Worm (Caenorhabditis elegans) whole organism, L1 larva: ENCODE data around the gene F44E7.7.

Experiments used
- C16A3.4 ChIP-seq: fragments of 150-350 bp; optimal IDR thresholded peaks from 2 replicates; lab custom pipeline; 2014; ENCODE audit warnings: missing biosample characterization, missing genetic modification characterization
- aha-1 ChIP-seq: fragments of 150-350 bp; optimal IDR thresholded peaks from 2 replicates; lab custom pipeline; 2014; ENCODE audit warnings: missing biosample characterization, missing genetic modification characterization
- blmp-1 ChIP-seq: fragments of 150-350 bp; optimal IDR thresholded peaks from 2 replicates; lab custom pipeline; 2014; ENCODE audit warnings: missing biosample characterization, missing genetic modification characterization
- ceh-82 ChIP-seq, 3 experiments: fragments of 150-350 bp in 1 of 3; sonication (generic microtip) in 2 of 3; optimal IDR thresholded peaks; 2 replicates each; lab custom pipeline; 2014 to 2017; ENCODE audit warnings: missing biosample characterization in 3 of 3, missing genetic modification characterization in 3 of 3
- ceh-88 ChIP-seq: fragments of 200-800 bp; sonication (Bioruptor generic); IDR thresholded peaks from 2 replicates; pipeline ENCODE4 v1.3.6; 2022; ENCODE audit warnings: missing genetic modification characterization, missing compliant biosample characterization
- dpl-1 ChIP-seq, 3 experiments: fragments of 150-350 bp in 2 of 3; sonication (generic microtip) in 1 of 3; optimal IDR thresholded peaks; 2 replicates each; lab custom pipeline; 2014 to 2017; ENCODE audit warnings: missing biosample characterization in 3 of 3, missing genetic modification characterization in 3 of 3, missing genetic modification reagents in 3 of 3
- dsc-1 ChIP-seq: sonication (generic microtip); optimal IDR thresholded peaks from 2 replicates; lab custom pipeline; 2016; ENCODE audit warnings: mild to moderate bottlenecking, missing genetic modification characterization, missing compliant biosample characterization
- efl-1 ChIP-seq, 4 experiments: fragments of 150-350 bp; optimal IDR thresholded peaks in 3 of 4; peaks in 1 of 4; 1 replicate in 1 of 4; 2 replicates in 3 of 4; lab custom pipeline; 2014; ENCODE audit warnings: missing biosample characterization in 2 of 4, missing genetic modification characterization in 2 of 4, missing genetic modification reagents in 2 of 4
- fkh-4 ChIP-seq: sonication (generic microtip); optimal IDR thresholded peaks from 2 replicates; lab custom pipeline; 2016; ENCODE audit warnings: missing compliant biosample characterization, missing genetic modification characterization, borderline replicate concordance
- fkh-8 ChIP-seq: sonication (generic microtip); optimal IDR thresholded peaks from 2 replicates; lab custom pipeline; 2016; ENCODE audit warnings: mild to moderate bottlenecking, missing genetic modification characterization, missing compliant biosample characterization
- grh-1 ChIP-seq: fragments of 200-800 bp; sonication (Bioruptor generic); IDR thresholded peaks from 2 replicates; pipeline ENCODE4 v1.3.6; 2022; ENCODE audit warnings: missing genetic modification reagents, missing genetic modification characterization, missing compliant biosample characterization
- isw-1 ChIP-seq: fragments of 200-800 bp; sonication (Bioruptor generic); IDR thresholded peaks from 2 replicates; pipeline ENCODE4 v1.3.6; 2022; ENCODE audit warnings: missing genetic modification characterization, missing compliant biosample characterization
- jun-1 ChIP-seq: fragments of 150-350 bp; optimal IDR thresholded peaks from 2 replicates; lab custom pipeline; 2014; ENCODE audit warnings: missing biosample characterization, missing genetic modification reagents, missing genetic modification characterization
- lin-13 ChIP-seq: fragments of 150-350 bp; optimal IDR thresholded peaks from 2 replicates; lab custom pipeline; 2014; ENCODE audit warnings: missing biosample characterization, missing genetic modification reagents, missing genetic modification characterization
- lin-14 ChIP-seq: fragments of 200-800 bp; sonication (Bioruptor generic); optimal IDR thresholded peaks from 2 replicates; lab custom pipeline; 2018; ENCODE audit warnings: mild to moderate bottlenecking, missing genetic modification characterization, moderate library complexity, missing compliant biosample characterization
- lin-15B ChIP-seq: fragments of 150-350 bp; sonication (generic microtip); optimal IDR thresholded peaks from 3 replicates; lab custom pipeline; 2014; ENCODE audit warnings: missing biosample characterization, missing genetic modification characterization
- lin-35 ChIP-seq, 2 experiments: fragments of 150-350 bp; optimal IDR thresholded peaks; 2 replicates each; lab custom pipeline; 2014; ENCODE audit warnings: missing biosample characterization in 2 of 2, missing genetic modification characterization in 2 of 2, missing genetic modification reagents in 2 of 2
- lsy-2 ChIP-seq, 2 experiments: fragments of 150-350 bp; optimal IDR thresholded peaks; 2 replicates each; lab custom pipeline; 2014; ENCODE audit warnings: missing biosample characterization in 2 of 2, missing genetic modification characterization in 2 of 2
- mab-9 ChIP-seq: fragments of 200-800 bp; sonication (Bioruptor generic); IDR thresholded peaks from 2 replicates; pipeline ENCODE4 v1.3.6; 2022; ENCODE audit warnings: missing genetic modification reagents, missing genetic modification characterization, missing compliant biosample characterization
- mdl-1 ChIP-seq, 2 experiments: fragments of 150-350 bp; optimal IDR thresholded peaks; 2 replicates each; lab custom pipeline; 2014 to 2017; ENCODE audit warnings: missing biosample characterization in 2 of 2, missing genetic modification characterization in 2 of 2, inconsistent platforms in 1 of 2
- mep-1 ChIP-seq: fragments of 150-350 bp; optimal IDR thresholded peaks from 2 replicates; lab custom pipeline; 2014; ENCODE audit warnings: missing biosample characterization, missing genetic modification characterization
- nhr-19 ChIP-seq: fragments of 200-800 bp; sonication (Bioruptor generic); conservative IDR thresholded peaks from 2 replicates; pipeline ENCODE4 v1.3.6; 2022; ENCODE audit warnings: missing genetic modification characterization, missing compliant biosample characterization
- nhr-20 ChIP-seq: sonication (generic microtip); optimal IDR thresholded peaks from 2 replicates; lab custom pipeline; 2016; ENCODE audit warnings: mild to moderate bottlenecking, missing genetic modification characterization, missing compliant biosample characterization
- nhr-47 ChIP-seq: sonication (generic microtip); optimal IDR thresholded peaks from 2 replicates; lab custom pipeline; 2016; ENCODE audit warnings: mild to moderate bottlenecking, missing genetic modification characterization, moderate library complexity, missing compliant biosample characterization
- nhr-71 ChIP-seq: sonication (generic microtip); optimal IDR thresholded peaks from 2 replicates; lab custom pipeline; 2016; ENCODE audit warnings: mild to moderate bottlenecking, missing genetic modification characterization, moderate library complexity, missing compliant biosample characterization
- nhr-85 ChIP-seq: sonication (generic microtip); peaks from one replicate; lab custom pipeline; 2016; ENCODE audit warnings: missing genetic modification characterization, inconsistent platforms, missing compliant biosample characterization
- nhr-90 ChIP-seq: sonication (generic microtip); optimal IDR thresholded peaks from 2 replicates; lab custom pipeline; 2016; ENCODE audit warnings: mild to moderate bottlenecking, missing genetic modification characterization, missing compliant biosample characterization; ENCODE audit not compliant: poor library complexity
- rnt-1 ChIP-seq: sonication (generic microtip); optimal IDR thresholded peaks from 2 replicates; lab custom pipeline; 2016; ENCODE audit warnings: mild to moderate bottlenecking, missing genetic modification characterization, moderate library complexity, missing compliant biosample characterization
- skn-1 ChIP-seq: fragments of 150-350 bp; optimal IDR thresholded peaks from 2 replicates; lab custom pipeline; 2014; ENCODE audit warnings: missing biosample characterization, missing genetic modification characterization
- snu-23 ChIP-seq: sonication (generic microtip); optimal IDR thresholded peaks from 2 replicates; lab custom pipeline; 2016; ENCODE audit warnings: missing genetic modification characterization, missing compliant biosample characterization
- swsn-7 ChIP-seq: sonication (generic microtip); optimal IDR thresholded peaks from 2 replicates; lab custom pipeline; 2016; ENCODE audit warnings: missing genetic modification characterization, missing compliant biosample characterization
- tbx-2 ChIP-seq: sonication (generic microtip); optimal IDR thresholded peaks from 2 replicates; lab custom pipeline; 2016; ENCODE audit warnings: missing genetic modification characterization, missing compliant biosample characterization
- unc-98 ChIP-seq: fragments of 200-800 bp; sonication (Bioruptor generic); IDR thresholded peaks from 2 replicates; pipeline ENCODE4 v1.3.6; 2022; ENCODE audit warnings: missing genetic modification characterization, missing compliant biosample characterization
- xbp-1 ChIP-seq: sonication (generic microtip); optimal IDR thresholded peaks from 2 replicates; lab custom pipeline; 2016; ENCODE audit warnings: missing genetic modification characterization, missing compliant biosample characterization

The F44E7.7 gene

DNA sequence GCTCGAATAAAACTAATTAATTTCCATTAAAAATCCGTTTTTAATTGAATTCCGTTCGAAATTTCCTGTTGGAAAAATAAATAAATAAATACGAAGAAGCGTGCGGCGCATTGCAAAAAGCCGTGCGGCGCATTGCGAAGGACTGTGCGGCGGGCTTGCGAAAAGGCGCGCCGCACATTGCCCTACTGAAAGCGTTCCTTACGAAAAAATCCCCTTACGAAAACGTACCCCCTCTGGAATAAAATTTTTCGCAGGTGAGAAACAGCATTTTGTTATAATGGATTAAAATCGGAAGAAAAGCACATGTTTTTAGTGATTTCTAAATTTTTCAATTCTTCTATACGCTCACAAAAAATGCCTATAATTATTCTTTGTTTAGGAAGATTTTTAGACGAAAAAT, 7.1 kb downstream of the F44E7.7 start:
- TF ChIP-seq nhr-85 (tag; lab: Kevin White, UChicago): peak; percentile 25
- TF ChIP-seq nhr-19 (GFP tag; lab: Robert Waterston, UW): peak; percentile 70
- peak; percentile 57 for TF ChIP-seq grh-1 (GFP tag; lab: Robert Waterston, UW)
- peak; percentile 25; the same call in 1 of the 2 replicates for TF ChIP-seq isw-1 (GFP tag; lab: Robert Waterston, UW)

DNA sequence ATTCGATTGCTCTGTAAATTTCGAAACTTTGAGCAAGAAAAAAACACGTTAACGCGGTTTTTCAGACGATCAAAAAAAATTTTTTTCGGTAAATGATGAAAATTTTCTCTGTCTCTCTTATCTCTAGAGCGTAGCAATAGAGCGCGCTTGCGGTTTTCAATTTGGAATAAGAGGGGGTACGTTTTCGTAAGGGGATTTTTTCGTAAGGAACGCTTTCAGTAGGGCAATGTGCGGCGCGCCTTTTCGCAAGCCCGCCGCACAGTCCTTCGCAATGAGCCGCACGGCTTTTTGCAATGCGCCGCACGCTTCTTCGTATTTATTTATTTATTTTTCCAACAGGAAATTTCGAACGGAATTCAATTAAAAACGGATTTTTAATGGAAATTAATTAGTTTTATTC, 8.3 kb downstream of the F44E7.7 start, which contains the start of gene F44E7.4:
TSS of gene F44E7.4 (minus strand) at position 13 of the 400 bp plus-strand sequence.
- TF ChIP-seq jun-1 (tag; lab: Kevin White, UChicago) (peak; percentile 6), nhr-47 (tag; lab: Kevin White, UChicago) (peak; percentile 63), nhr-90 (peak; percentile 13), dsc-1 (tag; lab: Kevin White, UChicago) (peak; percentile 2), efl-1 (optimal IDR thresholded peaks at IDR 0.05; lab: Kevin White, UChicago) (peak; percentile 49 to 55), efl-1 (GFP tag; optimal IDR thresholded peaks at IDR 0.05 in 1 of 2; lab: Kevin White, UChicago) (peak in 1 of 2 experiments; percentile 44), lin-14 (GFP tag; lab: Kevin White, UChicago) (peak; percentile 71), dpl-1 (GFP tag; optimal IDR thresholded peaks at IDR 0.05; lab: Kevin White, UChicago) (peak in 2 of 3 experiments; percentile 31 to 44), rnt-1 (peak; percentile 61), tbx-2 (tag; lab: Kevin White, UChicago) (peak; percentile 37), isw-1 (GFP tag; lab: Robert Waterston, UW) (peak; percentile 91), lin-15B (tag; lab: Kevin White, UChicago) (peak; percentile 31), mdl-1 (tag; optimal IDR thresholded peaks at IDR 0.05; lab: Kevin White, UChicago) (peak in 1 of 2 experiments; percentile 1), ceh-82 (tag; optimal IDR thresholded peaks at IDR 0.05; lab: Kevin White, UChicago) (peak in 2 of 3 experiments; percentile 28 to 71), ceh-88 (peak; percentile 87), unc-98 (GFP tag; lab: Robert Waterston, UW) (0 out of 2 replicates have a peak, but pooled peaks have one; percentile 25), skn-1 (tag; lab: Kevin White, UChicago) (peak; percentile 65), lin-13 (GFP tag; lab: Kevin White, UChicago) (peak; percentile 50), grh-1 (GFP tag; lab: Robert Waterston, UW) (peak; percentile 85), lsy-2 (tag; optimal IDR thresholded peaks at IDR 0.05; lab: Kevin White, UChicago) (peak; percentile 37 to 73), lin-35 (GFP tag; optimal IDR thresholded peaks at IDR 0.05; lab: Kevin White, UChicago) (peak; percentile 21 to 39), fkh-8 (tag; lab: Kevin White, UChicago) (peak; percentile 27), snu-23 (peak; percentile 69), mep-1 (peak; percentile 27), blmp-1 (tag; lab: Kevin White, UChicago) (peak; percentile 32), mab-9 (GFP tag; lab: Robert Waterston, UW) (peak; percentile 84), nhr-85 (tag; lab: Kevin White, UChicago) (peak; percentile 65), swsn-7 (tag; lab: Kevin White, UChicago) (peak; percentile 49), nhr-19 (GFP tag; lab: Robert Waterston, UW) (peak; percentile 96), xbp-1 (peak; percentile 61), C16A3.4 (peak; percentile 27), nhr-71 (tag; lab: Kevin White, UChicago) (peak; percentile 69), nhr-20 (peak; percentile 54)

DNA sequence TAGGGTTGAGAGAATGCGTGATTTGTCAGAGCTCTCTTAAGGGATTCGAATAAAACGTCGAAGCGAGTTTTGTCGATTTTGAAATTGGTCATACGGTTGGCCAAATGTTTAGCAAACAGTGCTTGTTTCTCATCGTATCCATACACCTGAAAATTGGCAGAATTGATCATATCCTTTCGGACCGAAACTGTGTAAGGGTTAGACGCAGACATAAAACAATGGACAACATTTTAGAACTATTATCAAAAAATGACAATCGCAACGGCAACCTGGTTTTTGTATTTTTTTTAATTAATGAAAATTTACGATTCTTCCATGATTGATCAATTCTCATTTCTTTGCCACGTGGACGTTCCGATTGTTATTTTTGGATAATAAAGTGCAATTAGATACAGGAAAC, 11.1 kb downstream of the F44E7.7 start:
- TF ChIP-seq aha-1 (tag; lab: Kevin White, UChicago): no peak
- TF ChIP-seq efl-1 (optimal IDR thresholded peaks at IDR 0.05; lab: Kevin White, UChicago): no peak
- peak in 1 of 2 experiments; percentile 91 for TF ChIP-seq efl-1 (GFP tag; optimal IDR thresholded peaks at IDR 0.05 in 1 of 2; lab: Kevin White, UChicago)

DNA sequence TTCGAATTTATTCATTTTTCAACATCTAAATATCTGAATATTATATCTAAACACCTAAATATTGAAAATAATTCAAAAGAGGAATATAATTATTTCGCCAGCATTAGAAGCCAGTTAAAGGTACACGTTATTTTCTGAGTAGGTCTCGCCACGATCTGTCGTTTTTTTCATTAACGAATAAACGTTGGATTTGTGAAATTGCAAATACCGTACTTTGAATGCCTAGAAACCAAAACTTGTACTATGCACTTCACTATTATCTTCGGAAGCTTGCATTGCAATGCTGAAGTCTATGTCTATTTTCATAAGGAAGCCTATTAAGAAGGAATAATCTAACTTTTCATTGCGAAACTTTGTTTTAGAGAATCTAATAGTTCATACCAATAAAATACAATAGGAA, 12.8 kb downstream of the F44E7.7 start:
- TF ChIP-seq fkh-8 (tag; lab: Kevin White, UChicago) (no peak), fkh-4 (tag; lab: Kevin White, UChicago) (no peak), nhr-19 (GFP tag; lab: Robert Waterston, UW) (no peak)
- TF ChIP-seq, all 84 proteins: peak for 0
